Worm (Caenorhabditis elegans) whole organism, late embryonic: Measurements from ENCODE around the gene F37C12.21.

Experiments
- C08G9.2 ChIP-seq: sonication (generic microtip); optimal IDR thresholded peaks from 2 replicates; lab custom pipeline; 2016; ENCODE audit warnings: mild to moderate bottlenecking, missing genetic modification characterization, moderate library complexity, missing compliant biosample characterization
- ceh-9 ChIP-seq: sonication (generic microtip); optimal IDR thresholded peaks from 2 replicates; lab custom pipeline; 2016; ENCODE audit warnings: mild to moderate bottlenecking, missing genetic modification characterization, inconsistent platforms, missing compliant biosample characterization
- elt-2 ChIP-seq: sonication (generic microtip); optimal IDR thresholded peaks from 2 replicates; lab custom pipeline; 2016; ENCODE audit warnings: missing genetic modification reagents, missing genetic modification characterization, missing compliant biosample characterization
- hlh-15 ChIP-seq: sonication (generic microtip); optimal IDR thresholded peaks from 2 replicates; lab custom pipeline; 2016; ENCODE audit warnings: missing genetic modification characterization, missing compliant biosample characterization
- rnt-1 ChIP-seq: sonication (generic microtip); optimal IDR thresholded peaks from 2 replicates; lab custom pipeline; 2016; ENCODE audit warnings: missing genetic modification characterization, missing compliant biosample characterization

DNA sequence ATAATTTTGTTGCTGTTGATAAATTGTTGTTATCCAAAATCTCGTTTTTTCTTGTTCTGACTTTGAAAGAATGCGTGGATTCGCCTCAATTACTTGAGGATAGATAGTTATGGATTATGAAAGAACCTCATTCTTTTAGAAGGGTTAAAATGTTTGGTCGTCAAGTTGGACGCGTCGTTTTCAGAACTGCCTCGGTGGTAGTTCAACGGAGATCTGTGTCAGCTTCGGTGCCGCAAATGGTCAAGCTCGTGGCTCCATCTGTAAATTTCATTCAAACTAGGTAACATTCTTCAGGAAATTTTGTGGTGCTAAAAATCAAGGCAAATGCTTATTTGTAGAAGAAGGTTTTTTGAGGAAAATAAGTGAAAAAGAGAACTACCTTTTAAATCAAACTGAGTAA, 7.5 kb upstream of the F37C12.21 start, which contains the start of gene ndab-2:
- TF ChIP-seq hlh-15 (tag; lab: Kevin White, UChicago), result no peak
- TF ChIP-seq elt-2 (tag; lab: Kevin White, UChicago), result no peak
- no peak for TF ChIP-seq ceh-9
- no peak for TF ChIP-seq C08G9.2 (tag; lab: Kevin White, UChicago)
- TF ChIP-seq rnt-1 (tag; lab: Kevin White, UChicago), result no peak
